Worm (Caenorhabditis elegans): ENCODE measurements around the gene Y69A2AL.2.

ce11 chrIV:2451233-2451632 is 30.8 kb upstream of the Y69A2AL.2 start, which contains the start of gene C45G7.13:
- TF ChIP-seq egl-27 (tag; optimal IDR thresholded peaks at IDR 0.05) = no peak
- TF ChIP-seq unc-62 (GFP tag; optimal IDR thresholded peaks at IDR 0.05) = no peak
- no peak for TF ChIP-seq aha-1 (tag; optimal IDR thresholded peaks at IDR 0.05)
- TF ChIP-seq isw-1 (GFP tag; IDR thresholded peaks at IDR 0.05) = no peak
- TF ChIP-seq nhr-47 (tag; optimal IDR thresholded peaks at IDR 0.05) = no peak
- no peak for TF ChIP-seq tlp-1 (tag; optimal IDR thresholded peaks at IDR 0.05)

All from whole organism, L1 larva.